Fruit fly (Drosophila melanogaster) whole organism, prepupa: Measurements from ENCODE around the gene HSPBAP1.

Experiments
- CG10631 ChIP-seq: fragments of 200-800 bp; sonication (Bioruptor generic); optimal IDR thresholded peaks from 2 replicates; lab custom pipeline; 2016; ENCODE audit warnings: missing biosample characterization, missing genetic modification characterization
- CG10669 ChIP-seq: fragments of 200-800 bp; sonication (Bioruptor generic); optimal IDR thresholded peaks from 3 replicates; lab custom pipeline; 2018; ENCODE audit warnings: missing biosample characterization, mild to moderate bottlenecking, missing genetic modification characterization, moderate library complexity
- CG11762 ChIP-seq: fragments of 200-800 bp; sonication (Bioruptor generic); optimal IDR thresholded peaks from 3 replicates; lab custom pipeline; 2016; ENCODE audit warnings: missing biosample characterization, missing genetic modification characterization; ENCODE audit not compliant: insufficient read depth
- CG11902 ChIP-seq: fragments of 200-800 bp; sonication (Bioruptor generic); optimal IDR thresholded peaks from 3 replicates; lab custom pipeline; 2016; ENCODE audit warnings: missing biosample characterization, missing genetic modification characterization
- CG1621 ChIP-seq: fragments of 200-800 bp; sonication (Bioruptor generic); optimal IDR thresholded peaks from 3 replicates; lab custom pipeline; 2018; ENCODE audit warnings: missing biosample characterization, mild to moderate bottlenecking, missing genetic modification characterization
- CG16779 ChIP-seq: fragments of 200-800 bp; sonication (Bioruptor generic); optimal IDR thresholded peaks from 3 replicates; lab custom pipeline; 2017; ENCODE audit warnings: missing biosample characterization, mild to moderate bottlenecking, missing genetic modification characterization
- CG3032 ChIP-seq: fragments of 200-800 bp; optimal IDR thresholded peaks from 2 replicates; lab custom pipeline; 2019; ENCODE audit warnings: missing biosample characterization, mild to moderate bottlenecking, missing genetic modification characterization, moderate library complexity
- CG32006 ChIP-seq: fragments of 200-800 bp; sonication (Bioruptor generic); optimal IDR thresholded peaks from 3 replicates; lab custom pipeline; 2017; ENCODE audit warnings: missing biosample characterization, mild to moderate bottlenecking, missing genetic modification characterization
- CG34406 ChIP-seq: fragments of 200-800 bp; sonication (Bioruptor generic); optimal IDR thresholded peaks from 3 replicates; lab custom pipeline; 2016; ENCODE audit warnings: missing biosample characterization, missing genetic modification characterization
- CG3919 ChIP-seq: fragments of 200-800 bp; sonication (Bioruptor generic); optimal IDR thresholded peaks from 3 replicates; lab custom pipeline; 2016; ENCODE audit warnings: missing biosample characterization, missing genetic modification characterization
- CG6163 ChIP-seq: fragments of 200-800 bp; sonication (Bioruptor generic); IDR thresholded peaks from 3 replicates; pipeline ENCODE4 v1.3.6; 2022; ENCODE audit warnings: missing biosample characterization, missing genetic modification characterization
- CG6276 ChIP-seq: fragments of 200-800 bp; sonication (Bioruptor generic); optimal IDR thresholded peaks from 2 replicates; lab custom pipeline; 2017; ENCODE audit warnings: missing biosample characterization, mild to moderate bottlenecking, missing genetic modification characterization
- CG6808 ChIP-seq: fragments of 200-800 bp; sonication (Bioruptor generic); optimal IDR thresholded peaks from 3 replicates; lab custom pipeline; 2017; ENCODE audit warnings: missing biosample characterization, missing genetic modification characterization, mild to moderate bottlenecking, moderate library complexity, missing genetic modification reagents
- CG6854 ChIP-seq: fragments of 200-800 bp; sonication (Bioruptor generic); optimal IDR thresholded peaks from 2 replicates; lab custom pipeline; 2017; ENCODE audit warnings: missing biosample characterization, mild to moderate bottlenecking, missing genetic modification characterization
- CG8119 ChIP-seq: fragments of 200-800 bp; sonication (Bioruptor generic); IDR thresholded peaks from 3 replicates; pipeline ENCODE4 v1.3.6; 2022; ENCODE audit warnings: missing biosample characterization, missing genetic modification characterization
- Eip78C ChIP-seq: fragments of 200-800 bp; sonication (Bioruptor generic); peaks from one replicate; lab custom pipeline; 2016; ENCODE audit warnings: missing biosample characterization, missing genetic modification characterization
- Ets96B ChIP-seq: fragments of 200-800 bp; optimal IDR thresholded peaks from 2 replicates; lab custom pipeline; 2019; ENCODE audit warnings: missing biosample characterization, mild to moderate bottlenecking, missing genetic modification characterization, moderate library complexity
- Hr38 ChIP-seq: sonication (Bioruptor generic); optimal IDR thresholded peaks from 2 replicates; lab custom pipeline; 2016; ENCODE audit warnings: missing biosample characterization, missing genetic modification characterization
- Lpt ChIP-seq: fragments of 200-800 bp; sonication (Bioruptor generic); optimal IDR thresholded peaks from 3 replicates; lab custom pipeline; 2016; ENCODE audit warnings: missing biosample characterization, missing genetic modification characterization
- Met ChIP-seq: fragments of 200-800 bp; sonication (Bioruptor generic); optimal IDR thresholded peaks from 3 replicates; lab custom pipeline; 2016; ENCODE audit warnings: missing biosample characterization, missing genetic modification characterization
- Sox102F ChIP-seq: fragments of 200-800 bp; sonication (Bioruptor generic); optimal IDR thresholded peaks from 2 replicates; lab custom pipeline; 2016; ENCODE audit warnings: missing biosample characterization, mild to moderate bottlenecking, missing genetic modification characterization
- Sox15 ChIP-seq: fragments of 200-800 bp; sonication (Bioruptor generic); optimal IDR thresholded peaks from 3 replicates; lab custom pipeline; 2016; ENCODE audit warnings: missing biosample characterization, missing genetic modification characterization
- acj6 ChIP-seq: fragments of 200-800 bp; sonication (Bioruptor generic); optimal IDR thresholded peaks from 3 replicates; lab custom pipeline; 2016; ENCODE audit warnings: missing biosample characterization, missing genetic modification characterization
- cyc ChIP-seq: fragments of 200-800 bp; sonication (Bioruptor generic); optimal IDR thresholded peaks from 3 replicates; lab custom pipeline; 2016; ENCODE audit warnings: missing biosample characterization, missing genetic modification characterization
- dac ChIP-seq: fragments of 200-800 bp; sonication (Bioruptor generic); optimal IDR thresholded peaks from 2 replicates; lab custom pipeline; 2017; ENCODE audit warnings: missing biosample characterization, mild to moderate bottlenecking, missing genetic modification characterization
- dsx ChIP-seq: fragments of 200-800 bp; optimal IDR thresholded peaks from 3 replicates; lab custom pipeline; 2019; ENCODE audit warnings: missing biosample characterization, mild to moderate bottlenecking, missing genetic modification characterization, moderate library complexity; ENCODE audit not compliant: poor library complexity, severe bottlenecking
- esn ChIP-seq: fragments of 200-800 bp; sonication (Bioruptor generic); optimal IDR thresholded peaks from 2 replicates; lab custom pipeline; 2016; ENCODE audit warnings: missing biosample characterization, mild to moderate bottlenecking, missing genetic modification characterization, moderate library complexity
- fd59A ChIP-seq: fragments of 200-800 bp; sonication (Bioruptor generic); optimal IDR thresholded peaks from 2 replicates; lab custom pipeline; 2017; ENCODE audit warnings: missing biosample characterization, mild to moderate bottlenecking, missing genetic modification characterization, missing genetic modification reagents
- lz ChIP-seq: fragments of 200-800 bp; sonication (Bioruptor generic); optimal IDR thresholded peaks from 3 replicates; lab custom pipeline; 2016; ENCODE audit warnings: missing biosample characterization, missing genetic modification characterization
- salr ChIP-seq, 2 experiments: fragments of 200-800 bp; sonication (Bioruptor generic); optimal IDR thresholded peaks; 3 replicates each; lab custom pipeline; 2016 to 2018; ENCODE audit warnings: missing biosample characterization in 2 of 2, missing genetic modification characterization in 2 of 2, mild to moderate bottlenecking in 1 of 2
- spab ChIP-seq: fragments of 200-800 bp; sonication (Bioruptor generic); optimal IDR thresholded peaks from 2 replicates; lab custom pipeline; 2017; ENCODE audit warnings: missing biosample characterization, mild to moderate bottlenecking, missing genetic modification characterization, missing genetic modification reagents
- ss ChIP-seq, 2 experiments: fragments of 200-800 bp; sonication (Bioruptor generic); optimal IDR thresholded peaks; 2 replicates in 1 of 2; 3 replicates in 1 of 2; lab custom pipeline; 2017 to 2018; ENCODE audit warnings: mild to moderate bottlenecking in 2 of 2, missing biosample characterization in 2 of 2, missing genetic modification characterization in 2 of 2, moderate library complexity in 1 of 2
- svp ChIP-seq: fragments of 200-800 bp; sonication (Bioruptor generic); peaks from one replicate; lab custom pipeline; 2016; ENCODE audit warnings: missing biosample characterization, missing genetic modification characterization
- vri ChIP-seq: fragments of 200-800 bp; sonication (Bioruptor generic); optimal IDR thresholded peaks from 3 replicates; lab custom pipeline; 2016; ENCODE audit warnings: missing biosample characterization, mild to moderate bottlenecking, missing genetic modification characterization

Gene HSPBAP1

DNA sequence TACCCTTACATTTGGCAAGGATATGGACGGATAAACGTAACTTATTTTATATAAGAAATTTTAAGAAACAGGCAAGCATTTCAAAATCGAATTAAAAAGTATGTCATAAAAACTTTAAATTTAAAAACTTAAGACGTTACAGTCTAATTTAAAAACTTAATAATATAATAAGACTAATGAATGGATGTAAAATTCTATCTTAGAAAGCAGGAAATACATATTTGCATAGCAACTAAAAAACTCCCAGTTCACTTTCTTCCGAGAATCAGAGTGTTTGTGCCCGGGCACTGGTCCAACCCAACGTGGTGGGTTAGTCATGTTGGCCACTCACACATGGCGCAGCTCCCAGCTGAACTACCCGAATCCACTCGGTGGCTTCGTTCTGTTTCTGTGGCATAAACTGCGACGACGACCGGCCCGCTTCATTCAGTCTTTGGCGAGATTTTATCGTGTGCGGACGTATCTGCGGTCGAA, 9.5 kb upstream of the HSPBAP1 start, which contains the start of gene CG12880 (continued):
- peak; percentile 5 for TF ChIP-seq Sox102F (GFP tag; lab: Kevin White, UChicago)
- peak; percentile 39 for TF ChIP-seq spab
- peak; percentile 26 for TF ChIP-seq CG3032 (tag; lab: Kevin White, UChicago)
- TF ChIP-seq CG6276: peak; percentile 40
- TF ChIP-seq CG10669 (GFP tag; lab: Kevin White, UChicago): no peak
- peak; percentile 41 for TF ChIP-seq CG3919
- peak; percentile 40 for TF ChIP-seq acj6 (GFP tag; lab: Kevin White, UChicago)
- TF ChIP-seq Lpt (GFP tag; lab: Kevin White, UChicago): no peak
- peak in 1 of 2 experiments; percentile 48 for TF ChIP-seq ss (GFP tag; optimal IDR thresholded peaks at IDR 0.05; lab: Kevin White, UChicago)
- peak; percentile 61 for TF ChIP-seq CG6808 (GFP tag; lab: Kevin White, UChicago)
- TF ChIP-seq CG34406 (GFP tag; lab: Kevin White, UChicago): peak; percentile 3
- TF ChIP-seq vri: no peak
- no peak for TF ChIP-seq CG8119 (GFP tag; lab: Robert Waterston, UW)
- no peak for TF ChIP-seq dac
- no peak for TF ChIP-seq CG11762 (GFP tag; lab: Kevin White, UChicago)
- TF ChIP-seq CG11902 (GFP tag; lab: Kevin White, UChicago): no peak
- no peak for TF ChIP-seq Hr38 (GFP tag; lab: Kevin White, UChicago)
- TF ChIP-seq salr (GFP tag; optimal IDR thresholded peaks at IDR 0.05; lab: Kevin White, UChicago): peak in 1 of 2 experiments; percentile 73
- TF ChIP-seq Eip78C (GFP tag; lab: Kevin White, UChicago): peak; percentile 85
- TF ChIP-seq CG32006 (GFP tag; lab: Kevin White, UChicago): peak; percentile 69
- TF ChIP-seq fd59A: peak; percentile 30
- peak; percentile 51 for TF ChIP-seq Met (GFP tag; lab: Kevin White, UChicago)
- no peak for TF ChIP-seq CG10631 (GFP tag; lab: Kevin White, UChicago)
- TF ChIP-seq CG1621: no peak
- TF ChIP-seq cyc (GFP tag; lab: Kevin White, UChicago): peak; percentile 10
- no peak for TF ChIP-seq CG6854 (GFP tag; lab: Kevin White, UChicago)
- peak; percentile 21 for TF ChIP-seq lz (GFP tag; lab: Kevin White, UChicago)

DNA sequence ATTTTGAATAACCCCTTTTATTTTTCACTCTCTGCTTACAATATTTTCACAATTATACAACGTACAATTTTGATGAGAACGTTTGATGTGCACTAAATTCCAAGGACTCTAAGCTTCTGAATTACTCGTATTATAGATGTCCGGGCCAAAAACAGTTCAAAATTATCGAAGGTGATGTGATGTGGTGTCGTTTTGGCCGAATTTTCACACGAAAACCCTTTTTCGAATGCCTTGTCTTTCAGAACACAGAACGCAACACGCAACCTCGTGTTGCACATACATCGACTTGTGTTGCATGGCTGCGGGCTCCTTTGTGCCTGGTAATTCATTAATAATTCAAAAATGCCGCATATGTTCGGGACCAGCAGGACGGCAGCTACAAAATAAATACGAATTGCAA, 7.0 kb upstream of the HSPBAP1 start, which contains the start of gene CG31055:
TSS of gene CG31055 (minus strand) at position 101 of the 400 bp plus-strand sequence.
- TF ChIP-seq esn: no peak
- TF ChIP-seq Sox15 (GFP tag; lab: Kevin White, UChicago): no peak
- peak in 1 of 2 experiments; percentile 69 for TF ChIP-seq ss (GFP tag; optimal IDR thresholded peaks at IDR 0.05; lab: Kevin White, UChicago)

DNA sequence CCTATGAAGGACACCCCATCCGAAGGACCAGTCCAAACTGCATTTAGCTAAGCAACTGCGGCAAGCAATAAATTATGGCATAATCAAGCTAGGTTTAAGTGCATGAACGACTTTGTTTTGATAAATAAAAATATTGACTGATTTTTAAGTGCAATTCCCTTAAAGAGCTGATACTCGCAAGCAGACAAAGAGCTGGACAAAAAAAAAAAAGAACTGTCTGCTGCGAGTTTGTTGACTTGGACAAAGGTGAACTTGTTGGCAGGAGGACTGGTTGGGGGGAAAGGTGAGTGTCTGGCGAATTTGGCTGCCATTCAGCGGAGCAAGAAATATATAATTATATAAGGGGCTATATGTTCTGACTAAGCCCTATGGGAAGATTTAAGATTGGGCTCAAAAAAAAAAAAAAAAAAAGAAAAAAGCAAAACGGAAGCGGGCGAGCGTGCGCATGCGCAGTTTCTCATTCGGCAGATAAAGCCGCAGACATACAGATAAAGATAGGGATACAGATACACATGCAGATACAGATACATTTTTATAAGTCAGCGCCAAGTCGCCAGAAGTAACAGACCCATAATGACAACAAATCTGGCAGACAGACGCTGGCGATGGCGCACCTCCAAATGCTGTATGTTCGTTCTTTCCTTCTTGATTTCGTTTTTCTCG, 2.3 kb upstream of the HSPBAP1 start:
- TF ChIP-seq CG6163 (GFP tag; lab: Robert Waterston, UW) (no peak), CG16779 (no peak), svp (GFP tag; lab: Kevin White, UChicago) (peak; percentile 52), Ets96B (tag; lab: Kevin White, UChicago) (no peak), dsx (GFP tag; lab: Kevin White, UChicago) (no peak), Eip78C (GFP tag; lab: Kevin White, UChicago) (peak; percentile 55), ss (GFP tag; optimal IDR thresholded peaks at IDR 0.05; lab: Kevin White, UChicago) (peak in 1 of 2 experiments; percentile 75), Sox102F (GFP tag; lab: Kevin White, UChicago) (peak; percentile 25), vri (peak; percentile 62)

dm6 chr3R:27694018-27694417, 1.0 kb upstream of the HSPBAP1 start, which contains the start of gene CG43319:
Gene CG43319, plus strand, starts transcription at chr3R:27694318.
- no peak for TF ChIP-seq vri
- no peak for TF ChIP-seq CG6808 (GFP tag; lab: Kevin White, UChicago)
- TF ChIP-seq Hr38 (GFP tag; lab: Kevin White, UChicago): no peak
- no peak for TF ChIP-seq CG1621
- TF ChIP-seq salr (GFP tag; optimal IDR thresholded peaks at IDR 0.05; lab: Kevin White, UChicago): no peak
- TF ChIP-seq Eip78C (GFP tag; lab: Kevin White, UChicago): peak; percentile 32
- TF ChIP-seq lz (GFP tag; lab: Kevin White, UChicago): no peak
- TF ChIP-seq, all 60 proteins: peak for 1
